Worm (Caenorhabditis elegans): ENCODE measurements around the gene F26G1.11.

F26G1.11 gene

DNA sequence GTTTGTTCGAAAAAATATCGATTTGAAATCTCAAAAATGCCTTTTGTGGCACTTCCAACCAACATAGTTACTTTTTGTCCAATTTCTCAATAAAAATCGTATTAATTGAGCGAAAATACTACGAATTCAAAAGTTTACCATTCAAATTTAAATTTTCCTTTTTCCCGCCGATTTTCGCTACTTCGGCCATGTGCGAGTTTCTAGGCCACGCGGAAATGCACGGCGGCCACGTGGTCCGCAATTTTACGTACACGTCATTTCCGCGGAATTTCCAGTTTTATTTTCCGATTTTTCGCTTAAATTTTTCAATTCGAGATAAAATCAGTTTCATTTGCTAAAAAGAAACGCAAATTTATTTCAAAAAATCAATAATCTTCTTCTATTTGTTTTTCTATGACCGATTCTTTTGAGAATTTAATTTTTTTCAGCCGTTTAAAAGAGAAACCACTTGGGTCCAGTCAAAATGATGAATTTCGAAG, 36.9 kb upstream of the F26G1.11 start, which contains the start of gene eas-1 (continued):
- TF ChIP-seq vab-7 (GFP tag; IDR thresholded peaks at IDR 0.05) (no peak), egl-27 (tag; optimal IDR thresholded peaks at IDR 0.05) (no peak), lin-39 (tag; optimal IDR thresholded peaks at IDR 0.05) (no peak)

DNA sequence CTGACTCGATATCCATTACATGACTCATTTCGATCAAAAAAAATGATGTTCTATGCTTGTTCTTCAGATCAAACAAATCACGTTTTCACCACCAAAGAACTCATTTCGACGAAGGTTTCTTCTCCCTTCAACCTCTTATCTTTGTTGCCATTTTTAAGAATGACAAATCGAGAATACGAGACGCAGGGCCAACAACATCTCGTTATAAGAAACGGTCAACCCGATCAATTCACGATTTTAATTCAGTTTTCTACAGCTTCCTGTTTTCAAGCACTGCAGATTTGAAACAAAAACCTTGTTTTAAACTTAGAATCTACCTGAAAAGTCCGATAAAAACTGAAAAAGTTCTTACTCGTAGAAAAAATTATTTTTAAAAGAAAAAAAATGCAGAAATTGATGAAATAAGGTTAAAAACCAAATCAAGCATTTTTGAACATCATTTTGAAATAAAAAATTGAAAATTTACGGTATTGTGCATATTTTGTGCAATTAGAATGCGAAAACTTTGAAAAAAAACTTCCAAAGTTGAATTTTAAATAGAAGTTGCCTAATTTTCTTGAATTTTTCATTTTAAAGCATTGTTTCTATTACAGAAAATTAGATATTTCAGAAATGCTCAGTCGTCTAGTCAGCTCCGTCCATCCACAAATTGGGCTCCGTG, 35.3 kb upstream of the F26G1.11 start, which contains the start of gene acs-11:
TSS of gene acs-11 (plus strand) at position 611 of the 661 bp plus-strand sequence.
- TF ChIP-seq mdl-1 (tag; optimal IDR thresholded peaks at IDR 0.05) = peak in 1 of 2 experiments; percentile 42
- TF ChIP-seq nhr-237 (tag; optimal IDR thresholded peaks at IDR 0.05) = no peak
- TF ChIP-seq egl-43 (GFP tag; IDR thresholded peaks at IDR 0.05) = no peak
- TF ChIP-seq F44E2.7 (GFP tag; IDR thresholded peaks at IDR 0.05) = no peak
- TF ChIP-seq Y75B8A.6 (GFP tag; IDR thresholded peaks at IDR 0.05) = no peak
- peak; percentile 49 for TF ChIP-seq aha-1 (tag)
- peak; percentile 31; the same call in 1 of the 2 replicates for TF ChIP-seq dmd-6 (GFP tag; IDR thresholded peaks at IDR 0.05)
- TF ChIP-seq arid-1 (GFP tag; conservative IDR thresholded peaks at IDR 0.05) = no peak
- no peak for TF ChIP-seq dmd-9 (GFP tag; IDR thresholded peaks at IDR 0.05)
- TF ChIP-seq nhr-6 (tag; optimal IDR thresholded peaks at IDR 0.05) = no peak
- TF ChIP-seq nhr-41 (GFP tag; IDR thresholded peaks at IDR 0.05) = no peak
- TF ChIP-seq nhr-48 (tag; optimal IDR thresholded peaks at IDR 0.05) = no peak
- TF ChIP-seq ceh-20 (GFP tag; IDR thresholded peaks at IDR 0.05) = no peak
- TF ChIP-seq snpc-4 (tag; optimal IDR thresholded peaks at IDR 0.05) = no peak
- no peak for TF ChIP-seq fos-1 (tag; optimal IDR thresholded peaks at IDR 0.05)
- no peak for TF ChIP-seq dmd-8 (GFP tag; IDR thresholded peaks at IDR 0.05)
- no peak for TF ChIP-seq unc-39 (tag; optimal IDR thresholded peaks at IDR 0.05)
- no peak for TF ChIP-seq php-3 (GFP tag; IDR thresholded peaks at IDR 0.05)
- peak; percentile 5 for TF ChIP-seq hlh-11 (tag; optimal IDR thresholded peaks at IDR 0.05)
- TF ChIP-seq lim-7 (GFP tag; IDR thresholded peaks at IDR 0.05) = no peak
- TF ChIP-seq T20F7.1 (GFP tag; optimal IDR thresholded peaks at IDR 0.05) = no peak
- no peak for TF ChIP-seq mxl-3 (GFP tag; optimal IDR thresholded peaks at IDR 0.05)
- TF ChIP-seq T26A8.4 (GFP tag; IDR thresholded peaks at IDR 0.05) = no peak
- no peak for TF ChIP-seq Y105C5A.15 (GFP tag; IDR thresholded peaks at IDR 0.05)
- TF ChIP-seq daf-8 (GFP tag; IDR thresholded peaks at IDR 0.05) = no peak
- TF ChIP-seq ama-1 (optimal IDR thresholded peaks at IDR 0.05) = peak; percentile 57
- peak; percentile 61 for TF ChIP-seq hlh-30 (tag; optimal IDR thresholded peaks at IDR 0.05; ENCODE audit: insufficient read depth)
- no peak for TF ChIP-seq unc-62 (GFP tag; optimal IDR thresholded peaks at IDR 0.05 in 1 of 2)
- TF ChIP-seq unc-62 (tag; optimal IDR thresholded peaks at IDR 0.05) = no peak
- no peak for TF ChIP-seq madf-9 (GFP tag; conservative IDR thresholded peaks at IDR 0.05)
- TF ChIP-seq tag-97 (GFP tag; IDR thresholded peaks at IDR 0.05) = no peak
- TF ChIP-seq sdz-12 (GFP tag; optimal IDR thresholded peaks at IDR 0.05) = no peak
- TF ChIP-seq dve-1 (tag; optimal IDR thresholded peaks at IDR 0.05; ENCODE audit: insufficient read depth) = peak; percentile 48
- no peak for TF ChIP-seq vab-7 (GFP tag; IDR thresholded peaks at IDR 0.05)
- no peak for TF ChIP-seq set-16 (GFP tag; IDR thresholded peaks at IDR 0.05)
- TF ChIP-seq nhr-25 (tag; optimal IDR thresholded peaks at IDR 0.05; ENCODE audit: borderline replicate concordance, insufficient read depth) = no peak
- TF ChIP-seq lin-1 (GFP tag; IDR thresholded peaks at IDR 0.05) = no peak
- TF ChIP-seq zfp-2 (tag; optimal IDR thresholded peaks at IDR 0.05) = no peak
- peak; percentile 64 for TF ChIP-seq nhr-28 (tag; optimal IDR thresholded peaks at IDR 0.05)
- no peak for TF ChIP-seq fkh-10 (GFP tag; optimal IDR thresholded peaks at IDR 0.05)
- no peak for TF ChIP-seq tra-1 (GFP tag; IDR thresholded peaks at IDR 0.05)
- no peak for TF ChIP-seq ztf-11 (tag; optimal IDR thresholded peaks at IDR 0.05)
- TF ChIP-seq ceh-82 (tag; optimal IDR thresholded peaks at IDR 0.05) = no peak
- TF ChIP-seq lin-13 (GFP tag; optimal IDR thresholded peaks at IDR 0.05) = no peak
- no peak for TF ChIP-seq cey-2 (tag; optimal IDR thresholded peaks at IDR 0.05; ENCODE audit: borderline replicate concordance, insufficient read depth)
- TF ChIP-seq mes-2 (tag; optimal IDR thresholded peaks at IDR 0.05; ENCODE audit: poor library complexity, severe bottlenecking) = peak; percentile 21
- TF ChIP-seq ZK337.2 (GFP tag; IDR thresholded peaks at IDR 0.05) = no peak

All from whole organism, L4 larva.